Worm (Caenorhabditis elegans) whole organism, L2 larva: Measurements from ENCODE around the gene F31F4.1.

Experiments used
- C34F6.9 ChIP-seq: fragments of 150-350 bp; optimal IDR thresholded peaks from 2 replicates; lab custom pipeline; 2014; ENCODE audit warnings: missing biosample characterization, missing genetic modification characterization
- F13H6.1 ChIP-seq: sonication (generic microtip); optimal IDR thresholded peaks from 2 replicates; lab custom pipeline; 2016; ENCODE audit warnings: missing genetic modification characterization, missing compliant biosample characterization
- R02D3.7 ChIP-seq: fragments of 150-350 bp; optimal IDR thresholded peaks from 2 replicates; lab custom pipeline; 2014; ENCODE audit warnings: missing biosample characterization, missing genetic modification characterization
- Y55F3AM.14 ChIP-seq: fragments of 200-800 bp; sonication (Bioruptor generic); optimal IDR thresholded peaks from 2 replicates; lab custom pipeline; 2018; ENCODE audit warnings: mild to moderate bottlenecking, missing genetic modification characterization, missing compliant biosample characterization
- alr-1 ChIP-seq: fragments of 150-350 bp; optimal IDR thresholded peaks from 2 replicates; lab custom pipeline; 2014; ENCODE audit warnings: missing biosample characterization, missing genetic modification characterization
- ama-1 ChIP-seq: fragments of 150-350 bp; optimal IDR thresholded peaks from 2 replicates; lab custom pipeline; 2018; ENCODE audit warnings: inconsistent platforms
- blmp-1 ChIP-seq: sonication (generic microtip); optimal IDR thresholded peaks from 2 replicates; lab custom pipeline; 2017; ENCODE audit warnings: missing genetic modification characterization, mild to moderate bottlenecking, missing compliant biosample characterization, antibody characterized with exemption, moderate library complexity; ENCODE audit not compliant: insufficient read depth
- ceh-16 ChIP-seq: fragments of 150-350 bp; optimal IDR thresholded peaks from 2 replicates; lab custom pipeline; 2014; ENCODE audit warnings: missing biosample characterization, missing genetic modification characterization
- ceh-82 ChIP-seq: fragments of 150-350 bp; optimal IDR thresholded peaks from 2 replicates; lab custom pipeline; 2014; ENCODE audit warnings: missing biosample characterization, missing genetic modification characterization
- crh-2 ChIP-seq: sonication (generic microtip); optimal IDR thresholded peaks from 2 replicates; lab custom pipeline; 2017; ENCODE audit warnings: missing biosample characterization, missing genetic modification characterization
- egl-27 ChIP-seq: sonication (generic microtip); optimal IDR thresholded peaks from 3 replicates; lab custom pipeline; 2017; ENCODE audit warnings: missing biosample characterization, missing genetic modification reagents, missing genetic modification characterization
- elt-1 ChIP-seq: fragments of 150-350 bp; optimal IDR thresholded peaks from 2 replicates; lab custom pipeline; 2014; ENCODE audit warnings: missing biosample characterization, missing genetic modification characterization
- elt-3 ChIP-seq: sonication (generic microtip); optimal IDR thresholded peaks from 2 replicates; lab custom pipeline; 2017; ENCODE audit warnings: missing biosample characterization, missing genetic modification characterization
- fos-1 ChIP-seq: fragments of 150-350 bp; optimal IDR thresholded peaks from 2 replicates; lab custom pipeline; 2014; ENCODE audit warnings: missing biosample characterization, missing genetic modification characterization
- gmeb-1 ChIP-seq: fragments of 150-350 bp; optimal IDR thresholded peaks from 2 replicates; lab custom pipeline; 2014; ENCODE audit warnings: missing biosample characterization, missing genetic modification characterization
- lin-13 ChIP-seq: fragments of 150-350 bp; optimal IDR thresholded peaks from 2 replicates; lab custom pipeline; 2014; ENCODE audit warnings: missing biosample characterization, missing genetic modification reagents, missing genetic modification characterization
- lsy-2 ChIP-seq, 2 experiments: fragments of 150-350 bp in 1 of 2; sonication (generic microtip) in 1 of 2; optimal IDR thresholded peaks; 2 replicates each; lab custom pipeline; 2014 to 2017; ENCODE audit warnings: missing biosample characterization in 2 of 2, missing genetic modification characterization in 2 of 2
- mab-5 ChIP-seq: fragments of 150-350 bp; optimal IDR thresholded peaks from 2 replicates; lab custom pipeline; 2014; ENCODE audit warnings: missing biosample characterization, missing genetic modification characterization
- mbf-1 ChIP-seq: sonication (generic microtip); optimal IDR thresholded peaks from 2 replicates; lab custom pipeline; 2017; ENCODE audit warnings: missing biosample characterization, missing genetic modification characterization
- mdl-1 ChIP-seq, 2 experiments: fragments of 150-350 bp in 1 of 2; sonication (generic microtip) in 1 of 2; optimal IDR thresholded peaks; 2 replicates each; lab custom pipeline; 2017; ENCODE audit warnings: missing biosample characterization in 2 of 2, missing genetic modification characterization in 2 of 2
- nhr-10 ChIP-seq: sonication (generic microtip); optimal IDR thresholded peaks from 2 replicates; lab custom pipeline; 2017; ENCODE audit warnings: missing biosample characterization, missing genetic modification characterization
- nhr-11 ChIP-seq: fragments of 150-350 bp; optimal IDR thresholded peaks from 2 replicates; lab custom pipeline; 2014; ENCODE audit warnings: missing biosample characterization, missing genetic modification characterization
- nhr-12 ChIP-seq: fragments of 150-350 bp; optimal IDR thresholded peaks from 2 replicates; lab custom pipeline; 2014; ENCODE audit warnings: missing biosample characterization, missing genetic modification characterization
- nhr-129 ChIP-seq: fragments of 150-350 bp; optimal IDR thresholded peaks from 2 replicates; lab custom pipeline; 2014; ENCODE audit warnings: missing biosample characterization, missing genetic modification characterization
- nhr-21 ChIP-seq: fragments of 150-350 bp; optimal IDR thresholded peaks from 2 replicates; lab custom pipeline; 2014; ENCODE audit warnings: missing biosample characterization, missing genetic modification characterization
- nhr-23 ChIP-seq: fragments of 150-350 bp; optimal IDR thresholded peaks from 2 replicates; lab custom pipeline; 2014; ENCODE audit warnings: missing biosample characterization, missing genetic modification reagents, missing genetic modification characterization
- nhr-237 ChIP-seq: fragments of 150-350 bp; optimal IDR thresholded peaks from 2 replicates; lab custom pipeline; 2014; ENCODE audit warnings: missing biosample characterization, missing genetic modification characterization
- nhr-25 ChIP-seq: fragments of 150-350 bp; sonication (generic microtip); optimal IDR thresholded peaks from 3 replicates; lab custom pipeline; 2014; ENCODE audit warnings: missing biosample characterization, missing genetic modification characterization
- nhr-6 ChIP-seq: fragments of 150-350 bp; optimal IDR thresholded peaks from 2 replicates; lab custom pipeline; 2014; ENCODE audit warnings: missing biosample characterization, missing genetic modification characterization
- peb-1 ChIP-seq: fragments of 150-350 bp; optimal IDR thresholded peaks from 2 replicates; lab custom pipeline; 2014; ENCODE audit warnings: missing biosample characterization, missing genetic modification characterization
- sem-4 ChIP-seq: fragments of 150-350 bp; optimal IDR thresholded peaks from 2 replicates; lab custom pipeline; 2014; ENCODE audit warnings: missing biosample characterization, missing genetic modification reagents, missing genetic modification characterization
- sma-3 ChIP-seq: sonication (generic microtip); optimal IDR thresholded peaks from 2 replicates; lab custom pipeline; 2016; ENCODE audit warnings: missing genetic modification reagents, missing genetic modification characterization, missing compliant biosample characterization
- sma-9 ChIP-seq, 2 experiments: fragments of 150-350 bp in 1 of 2; sonication (generic microtip) in 1 of 2; optimal IDR thresholded peaks; 2 replicates each; lab custom pipeline; 2014 to 2016; ENCODE audit warnings: missing genetic modification characterization in 2 of 2, mild to moderate bottlenecking in 1 of 2, missing biosample characterization in 1 of 2, missing compliant biosample characterization in 1 of 2, missing genetic modification reagents in 1 of 2, moderate library complexity in 1 of 2
- snpc-4 ChIP-seq: fragments of 150-350 bp; optimal IDR thresholded peaks from 2 replicates; lab custom pipeline; 2014; ENCODE audit warnings: missing biosample characterization, missing genetic modification characterization
- unc-39 ChIP-seq: fragments of 150-350 bp; optimal IDR thresholded peaks from 2 replicates; lab custom pipeline; 2014; ENCODE audit warnings: missing biosample characterization, missing genetic modification characterization
- unc-55 ChIP-seq: fragments of 150-350 bp; sonication (generic microtip); optimal IDR thresholded peaks from 3 replicates; lab custom pipeline; 2014; ENCODE audit warnings: missing biosample characterization, missing genetic modification reagents, missing genetic modification characterization
- ztf-1 ChIP-seq: fragments of 200-800 bp; sonication (Bioruptor generic); conservative IDR thresholded peaks from 2 replicates; pipeline ENCODE4 v1.3.6; 2022; ENCODE audit warnings: missing genetic modification characterization, missing compliant biosample characterization
- ztf-11 ChIP-seq: sonication (generic microtip); optimal IDR thresholded peaks from 2 replicates; lab custom pipeline; 2017; ENCODE audit warnings: missing biosample characterization, missing genetic modification characterization
- ztf-4 ChIP-seq: fragments of 150-350 bp; optimal IDR thresholded peaks from 2 replicates; lab custom pipeline; 2014; ENCODE audit warnings: missing biosample characterization, missing genetic modification characterization

Gene F31F4.1

ce11 chrV:727484-728351, 43.9 kb downstream of the F31F4.1 start, which contains the start of the genes icl-1 and srh-2 (continued):
- TF ChIP-seq unc-55: no peak
- TF ChIP-seq ceh-82 (tag; lab: Kevin White, UChicago): no peak
- TF ChIP-seq mdl-1 (tag; optimal IDR thresholded peaks at IDR 0.05; lab: Kevin White, UChicago): peak in 1 of 2 experiments; percentile 21

DNA sequence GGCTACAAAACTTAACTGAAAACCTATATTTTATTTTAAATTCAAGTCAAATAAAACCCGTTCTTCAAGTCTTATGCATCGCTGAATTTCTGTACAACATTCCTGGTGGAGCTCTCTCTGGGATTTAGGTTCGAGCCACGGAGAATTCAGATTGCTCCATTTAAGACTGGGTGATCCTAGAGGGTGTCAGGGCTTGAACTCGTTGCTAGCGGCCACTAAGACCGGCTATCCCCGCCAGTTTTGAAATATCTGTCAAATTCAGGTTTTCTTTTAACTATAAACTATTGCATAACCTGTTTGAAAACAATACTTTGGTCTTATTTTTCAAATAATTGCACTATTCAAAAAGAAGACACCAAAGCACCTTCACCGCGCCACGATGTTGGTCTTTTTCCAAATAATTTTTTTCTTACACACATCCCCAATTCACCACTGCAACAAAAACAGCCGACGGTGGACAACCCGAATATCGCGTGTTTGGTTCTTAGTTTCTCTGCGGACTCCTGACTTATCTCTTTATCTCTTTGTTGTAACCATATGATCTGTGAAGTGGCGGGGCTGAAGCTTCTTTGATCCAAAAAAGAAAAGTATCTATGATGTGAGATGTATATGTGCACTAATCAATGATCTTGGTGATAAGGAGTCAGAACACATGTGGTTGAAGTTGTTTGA, 45.1 kb downstream of the F31F4.1 start:
- TF ChIP-seq nhr-21 (peak; percentile 82), ztf-4 (tag; lab: Kevin White, UChicago) (peak; percentile 61), blmp-1 (no peak), ceh-82 (tag; lab: Kevin White, UChicago) (no peak), peb-1 (tag; lab: Kevin White, UChicago) (no peak), Y55F3AM.14 (GFP tag; lab: Kevin White, UChicago) (peak; percentile 79), snpc-4 (no peak), nhr-12 (tag; lab: Kevin White, UChicago) (no peak), sem-4 (tag; lab: Kevin White, UChicago) (peak; percentile 21), nhr-129 (tag; lab: Kevin White, UChicago) (peak; percentile 89), nhr-6 (tag; lab: Kevin White, UChicago) (peak; percentile 49), C34F6.9 (tag; lab: Kevin White, UChicago) (peak; percentile 10), sma-3 (GFP tag; lab: Kevin White, UChicago) (peak; percentile 3), mab-5 (tag; lab: Kevin White, UChicago) (peak; percentile 56), crh-2 (peak; percentile 65), mbf-1 (no peak), mdl-1 (tag; optimal IDR thresholded peaks at IDR 0.05; lab: Kevin White, UChicago) (peak in 1 of 2 experiments; percentile 4), ama-1 (lab: Kevin White, UChicago) (peak; percentile 74), F13H6.1 (tag; lab: Kevin White, UChicago) (peak; percentile 76), ceh-16 (tag; lab: Kevin White, UChicago) (no peak), sma-9 (GFP tag; optimal IDR thresholded peaks at IDR 0.05; lab: Kevin White, UChicago) (peak; percentile 88), sma-9 (tag; optimal IDR thresholded peaks at IDR 0.05; lab: Kevin White, UChicago) (no peak), nhr-23 (tag; lab: Kevin White, UChicago) (no peak), lsy-2 (tag; optimal IDR thresholded peaks at IDR 0.05; lab: Kevin White, UChicago) (peak in 1 of 2 experiments; percentile 61), nhr-237 (tag; lab: Kevin White, UChicago) (no peak), lin-13 (GFP tag; lab: Kevin White, UChicago) (peak; percentile 42)

DNA sequence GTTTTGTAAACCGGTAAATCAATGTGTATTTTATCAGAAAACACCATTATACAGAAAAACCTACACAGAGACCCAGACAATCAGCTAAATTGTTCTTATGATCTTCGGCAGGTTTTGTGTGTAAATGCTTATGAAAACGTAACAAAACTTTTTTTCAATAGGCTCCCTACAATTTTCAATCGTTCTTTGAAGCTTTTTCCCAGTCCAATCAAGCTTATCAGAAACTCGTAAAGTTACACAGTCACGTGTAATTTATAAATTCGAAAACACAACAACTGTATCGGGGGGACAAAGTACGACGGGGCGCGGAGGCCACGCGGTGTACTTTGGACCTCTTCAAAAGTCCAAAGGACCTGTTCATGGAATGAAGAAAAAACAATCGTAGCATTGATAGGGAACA, 46.4 kb downstream of the F31F4.1 start:
- TF ChIP-seq sma-9 (GFP tag; optimal IDR thresholded peaks at IDR 0.05; lab: Kevin White, UChicago): peak; percentile 81
- TF ChIP-seq sma-9 (tag; optimal IDR thresholded peaks at IDR 0.05; lab: Kevin White, UChicago): no peak
- peak in 1 of 2 experiments; percentile 60 for TF ChIP-seq mdl-1 (tag; optimal IDR thresholded peaks at IDR 0.05; lab: Kevin White, UChicago)
- peak; percentile 88 for TF ChIP-seq nhr-21
- TF ChIP-seq lsy-2 (tag; optimal IDR thresholded peaks at IDR 0.05; lab: Kevin White, UChicago): peak in 1 of 2 experiments; percentile 62
- TF ChIP-seq elt-1: no peak
- TF ChIP-seq F13H6.1 (tag; lab: Kevin White, UChicago): peak; percentile 52
- TF ChIP-seq fos-1 (tag; lab: Kevin White, UChicago): peak; percentile 20
- TF ChIP-seq sma-3 (GFP tag; lab: Kevin White, UChicago): peak; percentile 73
- no peak for TF ChIP-seq nhr-11 (tag; lab: Kevin White, UChicago)
- no peak for TF ChIP-seq ceh-16 (tag; lab: Kevin White, UChicago)
- TF ChIP-seq unc-55: no peak
- TF ChIP-seq blmp-1: peak; percentile 41
- TF ChIP-seq ama-1 (lab: Kevin White, UChicago): peak; percentile 63
- no peak for TF ChIP-seq peb-1 (tag; lab: Kevin White, UChicago)
- TF ChIP-seq C34F6.9 (tag; lab: Kevin White, UChicago): peak; percentile 30
- peak; percentile 82 for TF ChIP-seq crh-2
- peak; percentile 67 for TF ChIP-seq nhr-25 (tag; lab: Kevin White, UChicago)
- peak; percentile 92 for TF ChIP-seq Y55F3AM.14 (GFP tag; lab: Kevin White, UChicago)
- TF ChIP-seq nhr-129 (tag; lab: Kevin White, UChicago): peak; percentile 82

DNA sequence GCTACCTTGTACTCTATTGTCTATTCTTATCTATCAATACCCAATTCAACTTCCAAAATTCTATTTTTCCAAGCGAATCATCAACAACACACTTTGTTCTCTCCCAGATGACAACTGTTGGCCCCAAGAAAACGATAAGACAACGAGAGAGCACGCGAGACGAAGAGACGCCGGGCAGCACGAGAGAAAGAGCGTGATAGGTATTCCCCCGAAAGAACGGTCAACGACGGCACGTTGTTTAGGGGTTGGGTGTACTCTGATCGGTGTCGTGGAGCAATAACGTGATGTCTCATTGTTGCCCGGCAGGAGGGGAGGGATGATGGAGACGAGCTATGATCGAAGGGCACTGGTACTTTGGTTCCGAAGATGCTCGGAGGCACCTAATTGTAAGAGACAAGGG, 47.5 kb downstream of the F31F4.1 start:
- TF ChIP-seq unc-39 (tag; lab: Kevin White, UChicago): no peak
- no peak for TF ChIP-seq alr-1 (tag; lab: Kevin White, UChicago)
- peak; percentile 94 for TF ChIP-seq Y55F3AM.14 (GFP tag; lab: Kevin White, UChicago)
- TF ChIP-seq ceh-16 (tag; lab: Kevin White, UChicago): no peak
- peak; percentile 74 for TF ChIP-seq egl-27 (tag; lab: Kevin White, UChicago)
- TF ChIP-seq nhr-10 (tag; lab: Kevin White, UChicago): peak; percentile 13
- peak; percentile 42 for TF ChIP-seq snpc-4
- TF ChIP-seq peb-1 (tag; lab: Kevin White, UChicago): no peak
- no peak for TF ChIP-seq ztf-11 (tag; lab: Kevin White, UChicago)
- TF ChIP-seq lin-13 (GFP tag; lab: Kevin White, UChicago): peak; percentile 33
- TF ChIP-seq nhr-12 (tag; lab: Kevin White, UChicago): no peak
- no peak for TF ChIP-seq elt-3 (tag; lab: Kevin White, UChicago)
- no peak for TF ChIP-seq R02D3.7 (tag; lab: Kevin White, UChicago)
- TF ChIP-seq nhr-21: peak; percentile 95
- TF ChIP-seq mab-5 (tag; lab: Kevin White, UChicago): peak; percentile 62
- TF ChIP-seq nhr-23 (tag; lab: Kevin White, UChicago): no peak
- TF ChIP-seq sem-4 (tag; lab: Kevin White, UChicago): peak; percentile 48
- peak; percentile 97 for TF ChIP-seq sma-3 (GFP tag; lab: Kevin White, UChicago)
- TF ChIP-seq nhr-129 (tag; lab: Kevin White, UChicago): peak; percentile 96
- peak; percentile 51 for TF ChIP-seq C34F6.9 (tag; lab: Kevin White, UChicago)
- peak; percentile 99 for TF ChIP-seq sma-9 (GFP tag; optimal IDR thresholded peaks at IDR 0.05; lab: Kevin White, UChicago)
- peak; percentile 46 for TF ChIP-seq sma-9 (tag; optimal IDR thresholded peaks at IDR 0.05; lab: Kevin White, UChicago)
- no peak for TF ChIP-seq ztf-1 (GFP tag; lab: Robert Waterston, UW)
- peak; percentile 82 for TF ChIP-seq gmeb-1
